Worm (Caenorhabditis elegans) whole organism, L1 larva: Measurements from ENCODE around the gene cpr-1.
A peak's percentile ranks its signal among the peaks of the same experiment; 100 is the strongest.

ENCODE experiments used
- C34B4.2 ChIP-seq: sonication (generic microtip); optimal IDR thresholded peaks from 2 replicates; lab custom pipeline; 2017; ENCODE audit warnings: mild to moderate bottlenecking, missing genetic modification characterization, missing compliant biosample characterization
- aha-1 ChIP-seq: fragments of 150-350 bp; optimal IDR thresholded peaks from 2 replicates; lab custom pipeline; 2014; ENCODE audit warnings: missing biosample characterization, missing genetic modification characterization
- alr-1 ChIP-seq: fragments of 200-800 bp; sonication (Bioruptor generic); optimal IDR thresholded peaks from 2 replicates; lab custom pipeline; 2018; ENCODE audit warnings: borderline replicate concordance, mild to moderate bottlenecking, missing genetic modification characterization, missing compliant biosample characterization
- blmp-1 ChIP-seq: fragments of 150-350 bp; optimal IDR thresholded peaks from 2 replicates; lab custom pipeline; 2014; ENCODE audit warnings: missing biosample characterization, missing genetic modification characterization
- ceh-88 ChIP-seq: fragments of 200-800 bp; sonication (Bioruptor generic); IDR thresholded peaks from 2 replicates; pipeline ENCODE4 v1.3.6; 2022; ENCODE audit warnings: missing genetic modification characterization, missing compliant biosample characterization
- ces-1 ChIP-seq: fragments of 150-350 bp; optimal IDR thresholded peaks from 2 replicates; lab custom pipeline; 2014; ENCODE audit warnings: missing biosample characterization, missing genetic modification reagents, missing genetic modification characterization
- efl-1 ChIP-seq, 4 experiments: fragments of 150-350 bp; optimal IDR thresholded peaks in 3 of 4; peaks in 1 of 4; 1 replicate in 1 of 4; 2 replicates in 3 of 4; lab custom pipeline; 2014; ENCODE audit warnings: missing biosample characterization in 2 of 4, missing genetic modification characterization in 2 of 4, missing genetic modification reagents in 2 of 4
- elt-3 ChIP-seq, 6 experiments: fragments of 150-350 bp in 1 of 6; sonication (generic microtip); optimal IDR thresholded peaks; 2 replicates each; lab custom pipeline; 2017 to 2018; ENCODE audit warnings: missing biosample characterization in 6 of 6, missing genetic modification characterization in 6 of 6, inconsistent platforms in 1 of 6
- fkh-10 ChIP-seq: sonication (generic microtip); optimal IDR thresholded peaks from 2 replicates; lab custom pipeline; 2017; ENCODE audit warnings: missing biosample characterization, missing genetic modification reagents, missing genetic modification characterization
- hlh-4 ChIP-seq: sonication (generic microtip); optimal IDR thresholded peaks from 2 replicates; lab custom pipeline; 2016; ENCODE audit warnings: mild to moderate bottlenecking, missing genetic modification characterization, missing compliant biosample characterization
- lin-14 ChIP-seq: fragments of 200-800 bp; sonication (Bioruptor generic); optimal IDR thresholded peaks from 2 replicates; lab custom pipeline; 2018; ENCODE audit warnings: mild to moderate bottlenecking, missing genetic modification characterization, moderate library complexity, missing compliant biosample characterization
- lin-15B ChIP-seq: fragments of 150-350 bp; sonication (generic microtip); optimal IDR thresholded peaks from 3 replicates; lab custom pipeline; 2014; ENCODE audit warnings: missing biosample characterization, missing genetic modification characterization
- lin-35 ChIP-seq, 2 experiments: fragments of 150-350 bp; optimal IDR thresholded peaks; 2 replicates each; lab custom pipeline; 2014; ENCODE audit warnings: missing biosample characterization in 2 of 2, missing genetic modification characterization in 2 of 2, missing genetic modification reagents in 2 of 2
- lin-39 ChIP-seq: fragments of 150-350 bp; optimal IDR thresholded peaks from 2 replicates; lab custom pipeline; 2014; ENCODE audit warnings: missing biosample characterization, missing genetic modification reagents, missing genetic modification characterization
- lir-3 ChIP-seq: sonication (generic microtip); optimal IDR thresholded peaks from 2 replicates; lab custom pipeline; 2016; ENCODE audit warnings: mild to moderate bottlenecking, missing genetic modification characterization, moderate library complexity, missing compliant biosample characterization; ENCODE audit not compliant: poor library complexity
- lsy-2 ChIP-seq, 2 experiments: fragments of 150-350 bp; optimal IDR thresholded peaks; 2 replicates each; lab custom pipeline; 2014; ENCODE audit warnings: missing biosample characterization in 2 of 2, missing genetic modification characterization in 2 of 2
- mdl-1 ChIP-seq, 2 experiments: fragments of 150-350 bp; optimal IDR thresholded peaks; 2 replicates each; lab custom pipeline; 2014 to 2017; ENCODE audit warnings: missing biosample characterization in 2 of 2, missing genetic modification characterization in 2 of 2, inconsistent platforms in 1 of 2
- nhr-12 ChIP-seq: sonication (generic microtip); optimal IDR thresholded peaks from 2 replicates; lab custom pipeline; 2017; ENCODE audit warnings: missing biosample characterization, missing genetic modification characterization
- nhr-19 ChIP-seq: fragments of 200-800 bp; sonication (Bioruptor generic); conservative IDR thresholded peaks from 2 replicates; pipeline ENCODE4 v1.3.6; 2022; ENCODE audit warnings: missing genetic modification characterization, missing compliant biosample characterization
- nhr-20 ChIP-seq: sonication (generic microtip); optimal IDR thresholded peaks from 2 replicates; lab custom pipeline; 2016; ENCODE audit warnings: mild to moderate bottlenecking, missing genetic modification characterization, missing compliant biosample characterization
- nhr-237 ChIP-seq: fragments of 150-350 bp; optimal IDR thresholded peaks from 2 replicates; lab custom pipeline; 2014; ENCODE audit warnings: missing biosample characterization, missing genetic modification characterization
- nhr-47 ChIP-seq: sonication (generic microtip); optimal IDR thresholded peaks from 2 replicates; lab custom pipeline; 2016; ENCODE audit warnings: mild to moderate bottlenecking, missing genetic modification characterization, moderate library complexity, missing compliant biosample characterization
- nhr-76 ChIP-seq: sonication (generic microtip); optimal IDR thresholded peaks from 2 replicates; lab custom pipeline; 2017; ENCODE audit warnings: missing biosample characterization, missing genetic modification characterization
- nhr-84 ChIP-seq: sonication (generic microtip); optimal IDR thresholded peaks from 2 replicates; lab custom pipeline; 2017; ENCODE audit warnings: missing biosample characterization, missing genetic modification characterization
- nhr-85 ChIP-seq: sonication (generic microtip); peaks from one replicate; lab custom pipeline; 2016; ENCODE audit warnings: missing genetic modification characterization, inconsistent platforms, missing compliant biosample characterization
- nhr-90 ChIP-seq: sonication (generic microtip); optimal IDR thresholded peaks from 2 replicates; lab custom pipeline; 2016; ENCODE audit warnings: mild to moderate bottlenecking, missing genetic modification characterization, missing compliant biosample characterization; ENCODE audit not compliant: poor library complexity
- pax-3 ChIP-seq: fragments of 200-800 bp; sonication (Bioruptor generic); optimal IDR thresholded peaks from 2 replicates; lab custom pipeline; 2018; ENCODE audit warnings: mild to moderate bottlenecking, missing genetic modification characterization, moderate library complexity, missing compliant biosample characterization
- pqm-1 ChIP-seq: sonication (generic microtip); optimal IDR thresholded peaks from 3 replicates; lab custom pipeline; 2017; ENCODE audit warnings: missing biosample characterization, missing genetic modification characterization
- snu-23 ChIP-seq: sonication (generic microtip); optimal IDR thresholded peaks from 2 replicates; lab custom pipeline; 2016; ENCODE audit warnings: missing genetic modification characterization, missing compliant biosample characterization
- sptf-1 ChIP-seq: fragments of 150-350 bp; optimal IDR thresholded peaks from 2 replicates; lab custom pipeline; 2014; ENCODE audit warnings: missing biosample characterization, missing genetic modification characterization
- sup-37 ChIP-seq: fragments of 200-800 bp; sonication (Bioruptor generic); optimal IDR thresholded peaks from 2 replicates; lab custom pipeline; 2018; ENCODE audit warnings: mild to moderate bottlenecking, missing genetic modification characterization, missing compliant biosample characterization
- tbx-2 ChIP-seq: sonication (generic microtip); optimal IDR thresholded peaks from 2 replicates; lab custom pipeline; 2016; ENCODE audit warnings: missing genetic modification characterization, missing compliant biosample characterization
- unc-130 ChIP-seq: fragments of 150-350 bp; optimal IDR thresholded peaks from 2 replicates; lab custom pipeline; 2017; ENCODE audit warnings: missing biosample characterization, missing genetic modification characterization, inconsistent platforms
- unc-98 ChIP-seq: fragments of 200-800 bp; sonication (Bioruptor generic); IDR thresholded peaks from 2 replicates; pipeline ENCODE4 v1.3.6; 2022; ENCODE audit warnings: missing genetic modification characterization, missing compliant biosample characterization
- xbp-1 ChIP-seq: sonication (generic microtip); optimal IDR thresholded peaks from 2 replicates; lab custom pipeline; 2016; ENCODE audit warnings: missing genetic modification characterization, missing compliant biosample characterization
- ztf-11 ChIP-seq, 2 experiments: sonication (generic microtip); optimal IDR thresholded peaks; 2 replicates each; lab custom pipeline; 2016 to 2017; ENCODE audit warnings: missing genetic modification characterization in 2 of 2, missing biosample characterization in 1 of 2, missing compliant biosample characterization in 1 of 2

cpr-1 gene

DNA sequence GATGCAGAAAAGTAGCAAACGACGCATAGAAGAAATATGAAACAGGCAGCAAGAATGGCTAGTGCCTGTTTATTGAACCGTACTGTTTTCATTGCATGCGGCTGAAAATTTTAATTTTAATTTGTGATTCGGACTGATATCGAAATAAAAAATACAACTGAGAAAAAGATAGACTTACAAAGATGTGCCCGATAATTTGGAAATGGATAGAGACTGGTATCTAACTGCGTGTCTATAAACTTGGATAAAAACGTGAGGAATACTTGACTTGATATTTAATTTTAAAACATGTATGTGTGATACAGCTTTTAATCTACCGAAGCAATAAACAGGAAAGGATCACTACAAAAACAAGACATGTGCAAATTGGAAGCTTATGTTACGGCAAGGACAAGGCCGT is 10.0 kb downstream of the cpr-1 start, which contains the start of gene mans-2:
Gene mans-2 (minus strand): TSS at position 101 of the 400 bp plus-strand sequence.
- no peak for TF ChIP-seq xbp-1
- no peak for TF ChIP-seq sptf-1 (tag; lab: Kevin White, UChicago)
- TF ChIP-seq sup-37 (GFP tag; lab: Kevin White, UChicago), result no peak
- TF ChIP-seq C34B4.2 (tag; lab: Kevin White, UChicago), result no peak
- TF ChIP-seq elt-3 (tag; optimal IDR thresholded peaks at IDR 0.05; lab: Kevin White, UChicago), result no peak
- no peak for TF ChIP-seq nhr-237
- TF ChIP-seq snu-23, result no peak
- no peak for TF ChIP-seq nhr-85 (tag; lab: Kevin White, UChicago)
- no peak for TF ChIP-seq alr-1
- no peak for TF ChIP-seq nhr-90 (tag; lab: Kevin White, UChicago)
- no peak for TF ChIP-seq nhr-84 (tag; lab: Kevin White, UChicago)
- no peak for TF ChIP-seq ceh-88
- TF ChIP-seq pax-3 (tag; lab: Kevin White, UChicago), result no peak
- TF ChIP-seq nhr-12 (tag; lab: Kevin White, UChicago), result no peak
- TF ChIP-seq aha-1 (tag; lab: Kevin White, UChicago), result no peak
- TF ChIP-seq nhr-20 (tag; lab: Kevin White, UChicago), result no peak

DNA sequence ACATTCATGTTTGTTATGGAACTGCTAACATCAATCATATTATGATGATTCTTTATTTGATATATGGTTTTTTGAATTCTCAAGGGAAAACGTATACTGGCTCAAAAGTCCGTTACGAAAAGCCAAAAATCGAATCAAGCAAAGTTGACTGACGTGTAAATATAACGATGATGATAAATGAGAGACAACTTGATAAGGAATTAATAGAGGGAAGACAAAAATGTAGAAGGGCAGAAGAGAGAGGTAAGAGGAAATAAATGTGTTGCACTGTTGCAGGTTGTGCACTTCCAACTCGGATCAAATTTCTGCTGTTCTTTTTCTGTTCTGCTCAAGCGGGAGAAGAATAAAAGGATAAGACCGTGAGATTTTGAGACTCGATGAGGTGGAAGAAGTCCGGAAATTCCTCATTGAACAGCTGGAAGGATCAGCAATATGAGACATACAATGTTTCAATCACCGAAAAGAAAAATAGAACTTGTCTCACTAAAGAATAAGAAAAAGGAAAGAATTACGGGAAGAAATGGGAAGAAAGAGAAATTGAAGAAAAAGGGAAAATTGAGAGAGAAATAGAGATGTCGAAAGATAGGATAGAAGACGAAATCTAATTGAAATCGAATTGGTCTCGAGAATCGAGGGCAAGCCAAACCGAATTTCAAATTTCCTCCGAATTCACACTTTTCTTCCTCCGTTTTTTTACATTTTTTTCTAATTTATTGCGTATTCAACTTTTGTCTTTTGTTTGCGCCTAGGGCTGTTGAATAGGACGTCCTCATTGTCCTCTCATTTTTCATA is 10.9 kb downstream of the cpr-1 start:
- peak; percentile 71 for TF ChIP-seq lin-14 (GFP tag; lab: Kevin White, UChicago)
- TF ChIP-seq lsy-2 (tag; optimal IDR thresholded peaks at IDR 0.05; lab: Kevin White, UChicago), result peak; percentile 3 to 29
- no peak for TF ChIP-seq tbx-2 (tag; lab: Kevin White, UChicago)
- no peak for TF ChIP-seq snu-23
- peak; percentile 99 for TF ChIP-seq blmp-1 (tag; lab: Kevin White, UChicago)
- TF ChIP-seq ces-1 (GFP tag; lab: Kevin White, UChicago), result peak; percentile 41
- TF ChIP-seq fkh-10 (GFP tag; lab: Kevin White, UChicago), result peak; percentile 90
- peak in 1 of 2 experiments; percentile 7 for TF ChIP-seq efl-1 (optimal IDR thresholded peaks at IDR 0.05; lab: Kevin White, UChicago)
- peak in 1 of 2 experiments; percentile 69 for TF ChIP-seq efl-1 (GFP tag; optimal IDR thresholded peaks at IDR 0.05 in 1 of 2; lab: Kevin White, UChicago)
- peak in 1 of 2 experiments; percentile 6 for TF ChIP-seq lin-35 (GFP tag; optimal IDR thresholded peaks at IDR 0.05; lab: Kevin White, UChicago)

- TF ChIP-seq hlh-4 (tag; lab: Kevin White, UChicago) (no peak), blmp-1 (tag; lab: Kevin White, UChicago) (peak; percentile 74), efl-1 (optimal IDR thresholded peaks at IDR 0.05; lab: Kevin White, UChicago) (no peak), efl-1 (GFP tag; optimal IDR thresholded peaks at IDR 0.05 in 1 of 2; lab: Kevin White, UChicago) (peak in 1 of 2 experiments; percentile 32), lin-14 (GFP tag; lab: Kevin White, UChicago) (peak; percentile 17)
Observed at ce11 chrV:11989861-11990260, 14.5 kb downstream of the cpr-1 start.

DNA sequence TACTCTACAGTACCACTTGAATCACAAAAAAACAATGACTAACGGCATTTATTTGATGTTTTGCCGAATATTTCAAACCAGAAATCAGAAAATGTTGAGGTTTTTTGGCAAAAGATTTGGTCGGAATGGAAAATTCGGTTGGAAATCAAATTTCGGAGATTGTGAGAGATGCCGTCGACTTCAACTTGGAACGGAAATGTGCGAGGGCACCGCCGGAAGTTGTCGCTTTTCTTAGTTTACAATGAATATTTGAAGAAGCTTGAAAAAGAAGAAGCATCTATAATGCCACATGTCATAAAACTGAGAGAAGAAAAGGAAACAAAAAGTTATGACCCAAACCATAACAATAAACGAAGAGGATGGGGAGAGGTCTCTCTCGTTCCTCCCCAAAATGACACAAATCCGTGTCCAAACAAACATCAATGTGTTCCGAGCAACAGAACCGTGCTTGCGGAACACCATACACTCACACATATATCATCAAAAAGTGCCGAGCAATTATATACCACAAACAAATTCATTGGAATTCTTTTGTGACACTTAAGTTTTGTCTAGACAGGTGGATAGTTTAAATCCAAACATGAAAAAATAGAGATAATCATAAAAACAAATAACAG is 15.3 kb downstream of the cpr-1 start:
- TF ChIP-seq lir-3 (no peak), lin-14 (GFP tag; lab: Kevin White, UChicago) (peak; percentile 59), efl-1 (optimal IDR thresholded peaks at IDR 0.05; lab: Kevin White, UChicago) (peak in 1 of 2 experiments; percentile 2), efl-1 (GFP tag; optimal IDR thresholded peaks at IDR 0.05 in 1 of 2; lab: Kevin White, UChicago) (no peak), nhr-47 (tag; lab: Kevin White, UChicago) (peak; percentile 4), nhr-90 (tag; lab: Kevin White, UChicago) (no peak), fkh-10 (GFP tag; lab: Kevin White, UChicago) (peak; percentile 93)

DNA sequence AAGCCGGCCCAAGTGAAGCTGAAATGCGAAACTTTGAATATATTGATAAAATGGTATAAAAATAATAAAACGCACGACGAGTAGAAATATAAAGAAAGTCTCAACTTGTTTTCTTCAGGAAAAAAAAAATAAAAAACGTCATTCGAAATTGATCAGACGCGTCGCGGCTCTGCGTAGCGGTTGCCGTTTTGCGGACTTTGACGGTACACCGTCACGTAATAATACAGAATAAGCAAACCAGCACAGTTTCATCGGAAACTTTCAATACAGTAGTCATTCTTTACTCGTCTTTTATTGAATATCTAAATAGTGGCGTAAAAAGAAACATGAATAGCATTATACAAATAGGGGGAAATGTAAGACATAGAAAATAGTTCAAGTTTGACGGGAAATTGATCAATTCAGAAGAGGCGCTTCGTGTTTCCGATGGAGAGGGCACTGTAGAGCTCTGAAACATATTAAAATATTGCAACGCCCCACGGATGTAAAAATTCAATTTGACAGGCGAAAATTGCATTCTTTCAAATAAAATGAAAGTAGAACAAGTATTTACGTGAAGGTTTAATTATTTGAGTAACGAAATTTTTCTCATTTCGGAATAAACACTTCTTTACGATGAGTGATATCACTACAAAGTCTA is 18.5 kb downstream of the cpr-1 start, which contains the start of the genes cyl-1 and C52E4.7:
Gene cyl-1 (minus strand): TSS at position 18 of the 640 bp plus-strand sequence.
Gene C52E4.7 (plus strand): TSS at position 590 of the 640 bp plus-strand sequence.
- peak; percentile 50 for TF ChIP-seq nhr-47 (tag; lab: Kevin White, UChicago)
- no peak for TF ChIP-seq lin-39 (tag; lab: Kevin White, UChicago)
- no peak for TF ChIP-seq nhr-237
- TF ChIP-seq hlh-4 (tag; lab: Kevin White, UChicago), result no peak
- TF ChIP-seq nhr-20 (tag; lab: Kevin White, UChicago), result peak; percentile 52
- peak; percentile 71 to 74 for TF ChIP-seq efl-1 (optimal IDR thresholded peaks at IDR 0.05; lab: Kevin White, UChicago)
- peak; percentile 65 to 87 for TF ChIP-seq efl-1 (GFP tag; optimal IDR thresholded peaks at IDR 0.05 in 1 of 2; lab: Kevin White, UChicago)
- no peak for TF ChIP-seq sup-37 (GFP tag; lab: Kevin White, UChicago)
- TF ChIP-seq mdl-1 (tag; optimal IDR thresholded peaks at IDR 0.05; lab: Kevin White, UChicago), result peak in 1 of 2 experiments; percentile 48
- TF ChIP-seq unc-130 (tag; lab: Kevin White, UChicago), result peak; percentile 41
- TF ChIP-seq ztf-11 (tag; optimal IDR thresholded peaks at IDR 0.05; lab: Kevin White, UChicago), result no peak
- no peak for TF ChIP-seq aha-1 (tag; lab: Kevin White, UChicago)
- no peak for TF ChIP-seq sptf-1 (tag; lab: Kevin White, UChicago)
- peak; percentile 54 to 86 for TF ChIP-seq lsy-2 (tag; optimal IDR thresholded peaks at IDR 0.05; lab: Kevin White, UChicago)
- peak; percentile 57 for TF ChIP-seq lin-15B (tag; lab: Kevin White, UChicago)
- TF ChIP-seq fkh-10 (GFP tag; lab: Kevin White, UChicago), result no peak
- 0 out of 2 replicates have a peak, but pooled peaks have one; percentile 3 for TF ChIP-seq nhr-19 (GFP tag; lab: Robert Waterston, UW)
- no peak for TF ChIP-seq ceh-88
- peak; percentile 46 for TF ChIP-seq xbp-1
- no peak for TF ChIP-seq unc-98 (GFP tag; lab: Robert Waterston, UW)
- no peak for TF ChIP-seq pqm-1 (tag; lab: Kevin White, UChicago)
- TF ChIP-seq nhr-76, result no peak
